Fruit fly (Drosophila melanogaster): ENCODE data around the gene Rpp14a.

DNA sequence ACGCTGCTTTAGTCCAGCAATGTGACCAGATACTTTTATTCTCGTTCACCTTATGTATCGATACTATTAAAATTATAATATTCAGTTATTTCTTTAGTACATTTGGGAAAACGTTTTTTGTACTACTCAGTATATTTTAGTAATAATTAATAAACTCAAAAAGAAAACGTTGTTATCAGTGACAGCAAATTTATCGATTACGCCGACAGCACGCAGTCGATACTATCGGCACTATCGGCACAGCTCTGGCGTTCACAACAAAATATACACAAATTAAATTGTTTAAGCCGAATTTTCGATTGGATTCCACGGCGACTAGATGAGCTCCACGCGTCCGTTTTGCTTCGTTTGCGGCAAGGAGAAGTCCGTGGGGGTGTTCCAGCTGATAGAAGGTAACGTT is 17.2 kb upstream of the Rpp14a start, which contains the start of the genes janA, Sry-alpha and Sry-beta:
- TF ChIP-seq CG8478 (optimal IDR thresholded peaks at IDR 0.05) (no peak), CTCF (optimal IDR thresholded peaks at IDR 0.05) (no peak)

Measured in S2 (cell line).